Worm (Caenorhabditis elegans) whole organism, L4 larva: ENCODE data around the gene npr-41.

ENCODE experiments used
- F10B5.3 ChIP-seq: sonication (generic microtip); optimal IDR thresholded peaks from 2 replicates; lab custom pipeline; 2016; ENCODE audit warnings: mild to moderate bottlenecking, missing genetic modification characterization, missing compliant biosample characterization
- F44E2.7 ChIP-seq: fragments of 200-800 bp; sonication (Bioruptor generic); IDR thresholded peaks from 2 replicates; pipeline ENCODE4 v2.1.2; 2022; ENCODE audit warnings: missing genetic modification characterization, missing compliant biosample characterization
- F49E8.2 ChIP-seq: sonication (generic microtip); optimal IDR thresholded peaks from 2 replicates; lab custom pipeline; 2016; ENCODE audit warnings: missing compliant biosample characterization, mild to moderate bottlenecking, missing genetic modification characterization, borderline replicate concordance
- T26A8.4 ChIP-seq: fragments of 200-800 bp; sonication (Bioruptor generic); IDR thresholded peaks from 2 replicates; pipeline ENCODE4 v1.3.6; 2022; ENCODE audit warnings: missing genetic modification characterization, missing compliant biosample characterization
- Y105C5A.15 ChIP-seq: fragments of 200-800 bp; sonication (Bioruptor generic); IDR thresholded peaks from 2 replicates; pipeline ENCODE4 v1.3.6; 2022; ENCODE audit warnings: missing genetic modification characterization, missing compliant biosample characterization
- Y5F2A.4 ChIP-seq: fragments of 200-800 bp; sonication (Bioruptor generic); optimal IDR thresholded peaks from 2 replicates; lab custom pipeline; 2018; ENCODE audit warnings: mild to moderate bottlenecking, missing genetic modification characterization, missing compliant biosample characterization
- Y75B8A.6 ChIP-seq: fragments of 200-800 bp; sonication (Bioruptor generic); IDR thresholded peaks from 2 replicates; pipeline ENCODE4 v1.3.6; 2022; ENCODE audit warnings: missing genetic modification reagents, missing genetic modification characterization, missing compliant biosample characterization
- ZK337.2 ChIP-seq: fragments of 200-800 bp; sonication (Bioruptor generic); IDR thresholded peaks from 2 replicates; pipeline ENCODE4 v1.3.6; 2022; ENCODE audit warnings: missing genetic modification reagents, missing genetic modification characterization, missing compliant biosample characterization
- ZK546.5 ChIP-seq, 2 experiments: sonication (generic microtip); optimal IDR thresholded peaks; 2 replicates each; lab custom pipeline; 2017; ENCODE audit warnings: missing biosample characterization in 2 of 2, missing genetic modification characterization in 2 of 2
- aha-1 ChIP-seq: fragments of 150-350 bp; peaks from one replicate; lab custom pipeline; 2014; ENCODE audit warnings: missing biosample characterization, missing genetic modification characterization
- aly-2 ChIP-seq: sonication (generic microtip); optimal IDR thresholded peaks from 2 replicates; lab custom pipeline; 2018; ENCODE audit warnings: missing biosample characterization, missing genetic modification characterization
- attf-4 ChIP-seq: sonication (generic microtip); optimal IDR thresholded peaks from 3 replicates; lab custom pipeline; 2017; ENCODE audit warnings: missing biosample characterization, missing genetic modification characterization
- ceh-20 ChIP-seq: fragments of 200-800 bp; sonication (Bioruptor generic); IDR thresholded peaks from 2 replicates; pipeline ENCODE4 v1.3.6; 2022; ENCODE audit warnings: missing genetic modification reagents, missing genetic modification characterization, missing compliant biosample characterization
- ceh-62 ChIP-seq: sonication (generic microtip); optimal IDR thresholded peaks from 2 replicates; lab custom pipeline; 2017; ENCODE audit warnings: missing biosample characterization, missing genetic modification characterization
- ctbp-1 ChIP-seq: fragments of 200-800 bp; sonication (Bioruptor generic); IDR thresholded peaks from 2 replicates; pipeline ENCODE4 v1.3.6; 2022; ENCODE audit warnings: missing genetic modification reagents, missing genetic modification characterization, missing compliant biosample characterization
- dmd-8 ChIP-seq: fragments of 200-800 bp; sonication (Bioruptor generic); IDR thresholded peaks from 2 replicates; pipeline ENCODE4 v1.3.6; 2022; ENCODE audit warnings: missing genetic modification characterization, missing compliant biosample characterization
- dmd-9 ChIP-seq: fragments of 200-800 bp; sonication (Bioruptor generic); IDR thresholded peaks from 2 replicates; pipeline ENCODE4 v1.3.6; 2022; ENCODE audit warnings: missing genetic modification reagents, missing genetic modification characterization, missing compliant biosample characterization
- fos-1 ChIP-seq: fragments of 150-350 bp; optimal IDR thresholded peaks from 2 replicates; lab custom pipeline; 2014; ENCODE audit warnings: missing biosample characterization, missing genetic modification characterization
- gei-8 ChIP-seq: fragments of 200-800 bp; sonication (Bioruptor generic); optimal IDR thresholded peaks from 2 replicates; lab custom pipeline; 2018; ENCODE audit warnings: mild to moderate bottlenecking, missing genetic modification characterization, missing compliant biosample characterization
- hif-1 ChIP-seq, 2 experiments: sonication (generic microtip); optimal IDR thresholded peaks; 2 replicates each; lab custom pipeline; 2016 to 2017; ENCODE audit warnings: missing compliant biosample characterization in 2 of 2, missing genetic modification characterization in 2 of 2, missing genetic modification reagents in 2 of 2, missing genotype in 2 of 2, mild to moderate bottlenecking in 1 of 2
- lim-7 ChIP-seq: fragments of 200-800 bp; sonication (Bioruptor generic); IDR thresholded peaks from 2 replicates; pipeline ENCODE4 v1.3.6; 2022; ENCODE audit warnings: missing genetic modification characterization, missing compliant biosample characterization
- lin-15B ChIP-seq: fragments of 150-350 bp; sonication (generic microtip); optimal IDR thresholded peaks from 3 replicates; lab custom pipeline; 2014; ENCODE audit warnings: missing biosample characterization, missing genetic modification characterization
- lin-29 ChIP-seq: fragments of 200-800 bp; sonication (Bioruptor generic); IDR thresholded peaks from 2 replicates; pipeline ENCODE4 v1.3.6; 2022; ENCODE audit warnings: missing genetic modification reagents, missing genetic modification characterization, missing compliant biosample characterization
- lsy-2 ChIP-seq, 2 experiments: fragments of 150-350 bp in 1 of 2; sonication (generic microtip) in 1 of 2; optimal IDR thresholded peaks; 2 replicates each; lab custom pipeline; 2014 to 2017; ENCODE audit warnings: missing biosample characterization in 2 of 2, missing genetic modification characterization in 2 of 2
- mdl-1 ChIP-seq, 2 experiments: fragments of 150-350 bp in 1 of 2; sonication (generic microtip) in 1 of 2; optimal IDR thresholded peaks; 2 replicates each; lab custom pipeline; 2014 to 2017; ENCODE audit warnings: missing biosample characterization in 2 of 2, missing genetic modification characterization in 2 of 2
- mes-2 ChIP-seq: sonication (generic microtip); optimal IDR thresholded peaks from 2 replicates; lab custom pipeline; 2016; ENCODE audit warnings: missing genotype, mild to moderate bottlenecking, missing genetic modification characterization, missing compliant biosample characterization; ENCODE audit not compliant: poor library complexity, severe bottlenecking
- mxl-3 ChIP-seq: fragments of 200-800 bp; sonication (Bioruptor generic); optimal IDR thresholded peaks from 2 replicates; lab custom pipeline; 2018; ENCODE audit warnings: mild to moderate bottlenecking, missing genetic modification characterization, missing compliant biosample characterization
- nhr-10 ChIP-seq: fragments of 150-350 bp; optimal IDR thresholded peaks from 2 replicates; lab custom pipeline; 2014; ENCODE audit warnings: missing biosample characterization, missing genetic modification characterization
- nhr-237 ChIP-seq: sonication (generic microtip); optimal IDR thresholded peaks from 2 replicates; lab custom pipeline; 2017; ENCODE audit warnings: missing biosample characterization, missing genetic modification characterization
- nhr-42 ChIP-seq: fragments of 200-800 bp; sonication (Bioruptor generic); IDR thresholded peaks from 2 replicates; pipeline ENCODE4 v1.3.6; 2022; ENCODE audit warnings: missing genetic modification characterization, missing compliant biosample characterization
- nhr-6 ChIP-seq: fragments of 150-350 bp; optimal IDR thresholded peaks from 2 replicates; lab custom pipeline; 2014; ENCODE audit warnings: missing biosample characterization, missing genetic modification characterization
- pqm-1 ChIP-seq: sonication (generic microtip); optimal IDR thresholded peaks from 2 replicates; lab custom pipeline; 2017; ENCODE audit warnings: missing biosample characterization, missing genetic modification characterization
- rbr-2 ChIP-seq: sonication (generic microtip); optimal IDR thresholded peaks from 2 replicates; lab custom pipeline; 2016; ENCODE audit warnings: missing genotype, missing genetic modification characterization, missing compliant biosample characterization
- saeg-2 ChIP-seq: fragments of 200-800 bp; sonication (Bioruptor generic); IDR thresholded peaks from 2 replicates; pipeline ENCODE4 v1.3.6; 2022; ENCODE audit warnings: missing genetic modification reagents, missing genetic modification characterization, missing compliant biosample characterization
- sdz-12 ChIP-seq: fragments of 200-800 bp; sonication (Bioruptor generic); optimal IDR thresholded peaks from 2 replicates; lab custom pipeline; 2018; ENCODE audit warnings: mild to moderate bottlenecking, missing genetic modification characterization, missing compliant biosample characterization
- skn-1 ChIP-seq: fragments of 150-350 bp; optimal IDR thresholded peaks from 2 replicates; lab custom pipeline; 2014; ENCODE audit warnings: missing biosample characterization, missing genetic modification characterization
- unc-130 ChIP-seq: sonication (generic microtip); optimal IDR thresholded peaks from 2 replicates; lab custom pipeline; 2016; ENCODE audit warnings: missing genetic modification reagents, missing genetic modification characterization, missing compliant biosample characterization
- unc-62 ChIP-seq, 3 experiments: fragments of 150-350 bp in 1 of 3; sonication (generic microtip); optimal IDR thresholded peaks in 2 of 3; peaks in 1 of 3; 1 replicate in 1 of 3; 2 replicates in 2 of 3; lab custom pipeline; 2014 to 2017; ENCODE audit warnings: missing biosample characterization in 3 of 3, missing genetic modification characterization in 3 of 3, missing genetic modification reagents in 3 of 3, missing genotype in 1 of 3
- zip-2 ChIP-seq: fragments of 150-350 bp; optimal IDR thresholded peaks from 2 replicates; lab custom pipeline; 2014; ENCODE audit warnings: missing biosample characterization, missing genetic modification characterization

The npr-41 gene

ce11 chrII:11503761-11504160 is 6.7 kb upstream of the npr-41 start:
- no peak for TF ChIP-seq F49E8.2 (tag; lab: Kevin White, UChicago)
- no peak for TF ChIP-seq unc-130 (GFP tag; lab: Kevin White, UChicago)
- no peak for TF ChIP-seq T26A8.4
- TF ChIP-seq ZK337.2 (GFP tag; lab: Robert Waterston, UW): no peak
- TF ChIP-seq pqm-1: no peak

DNA sequence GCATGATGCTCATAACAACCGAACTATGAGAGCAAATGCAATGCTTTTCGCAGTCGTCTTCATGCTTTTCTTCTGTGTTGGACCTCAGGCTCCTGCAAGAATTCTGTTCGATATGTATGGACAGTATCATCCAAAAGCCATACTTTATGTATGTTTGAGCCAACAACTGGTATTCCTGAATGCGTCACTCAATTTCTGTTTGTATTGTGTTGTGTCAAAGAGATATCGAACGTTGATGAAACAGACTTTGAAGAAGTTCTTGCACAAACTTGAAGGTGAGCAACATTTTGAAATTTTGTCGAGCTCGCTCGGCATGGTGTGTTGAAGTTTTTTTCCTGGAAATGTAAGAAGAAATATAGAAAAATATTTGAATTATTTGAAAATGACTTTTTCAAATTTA is 2.4 kb downstream of the npr-41 start:
- no peak for TF ChIP-seq mdl-1 (tag; optimal IDR thresholded peaks at IDR 0.05; lab: Kevin White, UChicago)
- TF ChIP-seq ZK546.5 (tag; optimal IDR thresholded peaks at IDR 0.05; lab: Kevin White, UChicago): no peak
- no peak for TF ChIP-seq rbr-2 (tag; lab: Kevin White, UChicago)
- no peak for TF ChIP-seq aly-2 (tag; lab: Kevin White, UChicago)
- TF ChIP-seq nhr-10 (tag; lab: Kevin White, UChicago): no peak
- no peak for TF ChIP-seq mxl-3
- no peak for TF ChIP-seq hif-1 (tag; optimal IDR thresholded peaks at IDR 0.05; lab: Kevin White, UChicago)
- TF ChIP-seq Y5F2A.4 (GFP tag; lab: Kevin White, UChicago): no peak
- no peak for TF ChIP-seq gei-8 (GFP tag; lab: Kevin White, UChicago)
- no peak for TF ChIP-seq sdz-12 (GFP tag; lab: Kevin White, UChicago)
- peak in 1 of 2 experiments; percentile 74 for TF ChIP-seq unc-62 (GFP tag; optimal IDR thresholded peaks at IDR 0.05 in 1 of 2; lab: Kevin White, UChicago)
- no peak for TF ChIP-seq unc-62 (tag; optimal IDR thresholded peaks at IDR 0.05; lab: Kevin White, UChicago)
- TF ChIP-seq F44E2.7 (GFP tag; lab: Robert Waterston, UW): no peak
- no peak for TF ChIP-seq nhr-237 (tag; lab: Kevin White, UChicago)
- TF ChIP-seq aha-1 (tag; lab: Kevin White, UChicago): peak; percentile 59

DNA sequence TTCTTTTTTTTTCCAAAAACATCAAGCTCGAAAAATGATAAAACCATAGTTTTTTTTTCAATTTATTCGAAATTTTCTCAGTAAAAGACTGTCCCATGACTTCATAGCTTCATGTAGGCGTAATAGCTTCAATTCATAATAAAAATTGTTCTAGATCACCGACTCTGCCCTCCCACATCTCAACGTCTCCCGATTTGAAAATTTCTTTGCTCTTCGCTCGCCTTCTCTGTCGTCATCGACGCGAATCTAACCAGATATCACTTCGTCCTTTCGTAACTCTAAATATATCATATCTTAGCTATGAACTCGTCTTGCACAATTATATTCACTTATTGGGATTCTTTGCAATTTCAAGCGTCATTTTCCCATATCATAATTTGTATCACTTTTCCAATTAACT is 4.3 kb downstream of the npr-41 start, which contains the start of gene srh-44:
TSS of gene srh-44 (plus strand) at position 301 of the 400 bp plus-strand sequence.
- TF ChIP-seq zip-2 (tag; lab: Kevin White, UChicago) (no peak), fos-1 (tag; lab: Kevin White, UChicago) (no peak), Y105C5A.15 (GFP tag; lab: Robert Waterston, UW) (no peak)

ce11 chrII:11518184-11518583 is 7.7 kb downstream of the npr-41 start, which contains the start of gene B0334.10:
Gene B0334.10 (plus strand): TSS chrII:11518484.
- TF ChIP-seq F10B5.3 (tag; lab: Kevin White, UChicago) (no peak), ceh-62 (tag; lab: Kevin White, UChicago) (no peak), aly-2 (tag; lab: Kevin White, UChicago) (no peak), Y75B8A.6 (GFP tag; lab: Robert Waterston, UW) (no peak), dmd-8 (GFP tag; lab: Robert Waterston, UW) (no peak), lin-29 (no peak), ceh-20 (no peak), lsy-2 (tag; optimal IDR thresholded peaks at IDR 0.05; lab: Kevin White, UChicago) (no peak), lim-7 (GFP tag; lab: Robert Waterston, UW) (no peak), dmd-9 (no peak), mes-2 (no peak), ctbp-1 (GFP tag; lab: Robert Waterston, UW) (no peak), nhr-6 (tag; lab: Kevin White, UChicago) (no peak), lin-15B (no peak), nhr-42 (GFP tag; lab: Robert Waterston, UW) (no peak), skn-1 (no peak), attf-4 (tag; lab: Kevin White, UChicago) (no peak), unc-62 (GFP tag; optimal IDR thresholded peaks at IDR 0.05 in 1 of 2; lab: Kevin White, UChicago) (no peak), unc-62 (tag; optimal IDR thresholded peaks at IDR 0.05; lab: Kevin White, UChicago) (no peak), nhr-10 (tag; lab: Kevin White, UChicago) (no peak), saeg-2 (GFP tag; lab: Robert Waterston, UW) (no peak)
